Fruit fly (Drosophila melanogaster): ENCODE measurements around the gene CG45122.

The CG45122 gene

dm6 chr3R:13032975-13033445, 10.9 kb upstream of the CG45122 start (continued):
- TF ChIP-seq CG4318 (GFP tag; optimal IDR thresholded peaks at IDR 0.05) = no peak
- TF ChIP-seq OdsH (GFP tag; optimal IDR thresholded peaks at IDR 0.05) = no peak
- no peak for TF ChIP-seq CG11762 (GFP tag; optimal IDR thresholded peaks at IDR 0.05; ENCODE audit: insufficient read depth)
- no peak for TF ChIP-seq CG3919 (GFP tag; optimal IDR thresholded peaks at IDR 0.05)

- no peak for TF ChIP-seq eg (GFP tag; IDR thresholded peaks at IDR 0.05)
- TF ChIP-seq CG6163 (GFP tag; IDR thresholded peaks at IDR 0.05) = no peak
Measured at dm6 chr3R:13033670-13034069, 10.3 kb upstream of the CG45122 start.

DNA sequence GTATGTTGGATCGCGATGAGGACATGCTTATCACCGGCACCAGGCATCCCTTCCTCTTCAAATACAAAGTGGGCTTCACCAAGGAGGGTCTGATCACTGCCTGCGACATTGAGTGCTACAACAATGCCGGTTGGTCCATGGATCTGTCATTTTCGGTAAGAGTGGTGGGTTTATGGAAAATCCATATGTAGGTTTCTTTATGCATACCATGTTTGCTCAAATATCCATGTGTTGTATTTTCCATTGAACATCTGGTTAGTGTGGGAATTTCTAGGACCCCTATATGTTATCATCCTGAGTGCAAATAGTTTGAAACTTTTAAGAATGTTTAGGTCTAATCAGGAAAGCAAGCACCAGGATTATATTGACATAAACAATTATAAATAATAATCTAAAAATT, 7.9 kb upstream of the CG45122 start:
- TF ChIP-seq CG11902 (GFP tag; optimal IDR thresholded peaks at IDR 0.05) (no peak), topi (GFP tag; optimal IDR thresholded peaks at IDR 0.05) (no peak)

DNA sequence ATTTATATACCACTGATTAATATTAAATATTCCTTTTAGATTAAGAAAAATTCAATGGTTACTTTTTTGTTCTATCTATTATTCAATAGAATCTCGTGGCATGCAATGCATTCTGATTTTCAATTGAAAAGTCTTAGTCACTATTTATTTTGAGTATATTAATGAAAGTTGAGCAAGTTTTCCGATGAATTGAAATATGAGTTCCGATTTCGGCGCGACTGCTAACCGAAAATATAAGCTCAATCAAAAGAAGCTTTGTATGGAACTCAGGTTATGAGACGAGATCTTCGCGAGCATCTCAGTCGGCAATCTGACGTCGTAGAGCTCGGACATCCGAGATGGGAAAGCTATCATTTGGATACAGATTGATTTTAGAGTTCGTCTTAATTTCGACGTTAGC, 5.9 kb upstream of the CG45122 start, which contains the start of gene CG11668:
TSS of gene CG11668 (plus strand) at position 301 of the 400 bp plus-strand sequence.
- no peak for TF ChIP-seq dac (GFP tag; optimal IDR thresholded peaks at IDR 0.05)
- no peak for TF ChIP-seq Sox15 (GFP tag; optimal IDR thresholded peaks at IDR 0.05)
- no peak for TF ChIP-seq CG8632 (GFP tag; optimal IDR thresholded peaks at IDR 0.05)
- TF ChIP-seq Hr4 (GFP tag; optimal IDR thresholded peaks at IDR 0.05) = no peak

DNA sequence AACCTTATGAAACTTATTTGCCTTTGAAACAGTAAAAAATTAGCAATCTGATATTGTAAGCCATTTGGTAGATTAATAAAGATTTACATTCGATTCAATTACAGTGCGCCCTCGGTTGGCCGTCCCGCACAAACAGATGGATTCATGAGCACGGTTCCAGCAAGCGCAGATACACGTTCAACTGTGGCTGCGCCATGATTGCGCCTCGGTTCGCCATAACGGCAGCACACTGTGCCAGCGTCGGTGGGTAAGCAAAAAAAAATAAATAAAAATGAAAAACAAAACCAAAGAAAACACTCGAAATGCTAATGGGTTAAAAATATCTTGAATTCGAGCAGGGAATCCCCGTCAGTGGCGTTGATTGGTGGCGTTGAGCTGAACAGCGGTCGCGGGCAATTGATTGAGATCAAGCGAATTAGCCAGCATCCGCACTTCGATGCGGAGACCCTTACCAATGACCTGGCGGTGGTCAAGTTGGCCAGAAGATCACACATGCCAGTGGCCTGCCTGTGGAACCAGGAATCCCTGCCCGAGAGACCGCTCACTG, 4.8 kb upstream of the CG45122 start:
- TF ChIP-seq lz (GFP tag; optimal IDR thresholded peaks at IDR 0.05) = peak; percentile 24
- peak; percentile 30 for TF ChIP-seq topi (GFP tag; optimal IDR thresholded peaks at IDR 0.05)
- peak; percentile 43 for TF ChIP-seq CG31627 (GFP tag; optimal IDR thresholded peaks at IDR 0.05)
- TF ChIP-seq CG16779 (tag; optimal IDR thresholded peaks at IDR 0.05) = no peak
- TF ChIP-seq CG8119 (GFP tag; IDR thresholded peaks at IDR 0.05) = 0 out of 3 replicates have a peak, but pooled peaks have one; percentile 32
- TF ChIP-seq achi (GFP tag; optimal IDR thresholded peaks at IDR 0.05) = peak; percentile 17
- no peak for TF ChIP-seq CG32006 (GFP tag; optimal IDR thresholded peaks at IDR 0.05)
- TF ChIP-seq CG7368 (GFP tag; optimal IDR thresholded peaks at IDR 0.05) = no peak
- TF ChIP-seq cyc (GFP tag; optimal IDR thresholded peaks at IDR 0.05) = peak; percentile 17
- peak; percentile 24 for TF ChIP-seq Sox14 (GFP tag; optimal IDR thresholded peaks at IDR 0.05)
- peak; percentile 54; the same call in 2 of the 3 replicates for TF ChIP-seq CG6163 (GFP tag; IDR thresholded peaks at IDR 0.05)
- TF ChIP-seq spab (GFP tag; optimal IDR thresholded peaks at IDR 0.05) = peak; percentile 9
- TF ChIP-seq Eip78C (GFP tag) = peak; percentile 57
- peak; percentile 22 for TF ChIP-seq Smox (GFP tag; optimal IDR thresholded peaks at IDR 0.05)
- TF ChIP-seq CG8632 (GFP tag; optimal IDR thresholded peaks at IDR 0.05) = peak; percentile 27
- TF ChIP-seq net (GFP tag; optimal IDR thresholded peaks at IDR 0.05) = peak; percentile 8
- peak; percentile 64 for TF ChIP-seq svp (GFP tag)
- TF ChIP-seq Met (GFP tag; optimal IDR thresholded peaks at IDR 0.05) = peak; percentile 51
- peak; percentile 51 for TF ChIP-seq Hr39 (GFP tag; optimal IDR thresholded peaks at IDR 0.05)
- TF ChIP-seq eg (GFP tag; IDR thresholded peaks at IDR 0.05) = peak; percentile 57; the same call in 2 of the 3 replicates
- no peak for TF ChIP-seq CG3919 (GFP tag; optimal IDR thresholded peaks at IDR 0.05)
- peak; percentile 36 for TF ChIP-seq CG34406 (GFP tag; optimal IDR thresholded peaks at IDR 0.05)
- TF ChIP-seq fkh (GFP tag; optimal IDR thresholded peaks at IDR 0.05) = no peak
- TF ChIP-seq Sox102F (GFP tag; optimal IDR thresholded peaks at IDR 0.05) = peak; percentile 8
- TF ChIP-seq CG6808 (GFP tag; optimal IDR thresholded peaks at IDR 0.05) = peak; percentile 16
- TF ChIP-seq Eip75B (GFP tag; optimal IDR thresholded peaks at IDR 0.05) = no peak
- peak; percentile 12 for TF ChIP-seq pdm3 (GFP tag; optimal IDR thresholded peaks at IDR 0.05)
